Fruit fly (Drosophila melanogaster): ENCODE data around the gene Ube4A.

- no peak for TF ChIP-seq CG6791 (GFP tag; IDR thresholded peaks at IDR 0.05; ENCODE audit: partially characterized antibody)
- TF ChIP-seq HLH54F (GFP tag; optimal IDR thresholded peaks at IDR 0.05), result no peak
Observed at dm6 chr2L:6611374-6612005, 46.8 kb upstream of the Ube4A start.
